Fruit fly (Drosophila melanogaster) whole organism: ENCODE measurements around the gene snf.

ENCODE experiments used
- CG8478 ChIP-seq: fragments of >200 bp; optimal IDR thresholded peaks from 2 replicates; lab custom pipeline; 2018; ENCODE audit warnings: inconsistent platforms
- Dll ChIP-seq: fragments of >200 bp; optimal IDR thresholded peaks from 2 replicates; lab custom pipeline; 2017
- EcR ChIP-seq, 2 experiments: fragments of >200 bp; optimal IDR thresholded peaks; 2 replicates each; lab custom pipeline; 2017; ENCODE audit warnings: missing biosample characterization in 2 of 2, missing genetic modification characterization in 2 of 2, missing genetic modification reagents in 2 of 2
- pan ChIP-seq: fragments of >200 bp; optimal IDR thresholded peaks from 2 replicates; lab custom pipeline; 2017
- psq ChIP-seq: fragments of >200 bp; optimal IDR thresholded peaks from 2 replicates; lab custom pipeline; 2017
- usp ChIP-seq: fragments of >200 bp; optimal IDR thresholded peaks from 2 replicates; lab custom pipeline; 2017; ENCODE audit warnings: missing biosample characterization, missing genetic modification characterization, mixed read lengths

DNA sequence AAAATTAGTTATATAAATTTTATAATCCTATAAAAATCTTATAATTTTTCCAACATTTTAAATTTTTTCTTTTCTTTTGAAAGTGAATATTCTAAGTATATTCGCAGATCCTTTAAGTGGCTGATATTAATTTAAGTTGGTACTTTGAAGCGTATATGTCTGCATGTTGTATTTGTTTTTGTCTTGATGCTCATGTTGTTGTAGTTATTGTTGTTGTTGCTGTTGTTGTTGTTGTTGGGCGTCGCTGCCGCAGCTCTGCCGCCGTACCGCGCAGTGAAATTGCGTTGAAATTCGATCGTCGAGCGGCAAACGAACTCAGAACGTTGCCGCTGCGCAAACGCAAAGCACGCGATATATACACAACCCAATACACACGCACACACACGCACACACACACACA lies 13.3 kb upstream of the snf start, which contains the start of gene CG42749:
- TF ChIP-seq usp (GFP tag; lab: Kevin White, UChicago) (no peak), psq (no peak), CG8478 (no peak), Dll (lab: Kevin White, UChicago) (no peak), pan (lab: Kevin White, UChicago) (no peak), EcR (GFP tag; optimal IDR thresholded peaks at IDR 0.05; lab: Kevin White, UChicago) (no peak)
